Worm (Caenorhabditis elegans) whole organism, young adult: Measurements from ENCODE around the gene R01H2.2.
A peak's percentile ranks its signal among the peaks of the same experiment; 100 is the strongest.

Source experiments
- F10E7.11 ChIP-seq: sonication (generic microtip); optimal IDR thresholded peaks from 2 replicates; lab custom pipeline; 2017; ENCODE audit warnings: mild to moderate bottlenecking, missing genetic modification characterization, moderate library complexity, missing compliant biosample characterization
- ceh-40 ChIP-seq: fragments of 200-800 bp; sonication (Bioruptor generic); IDR thresholded peaks from 2 replicates; pipeline ENCODE4 v1.3.6; 2022; ENCODE audit warnings: missing genetic modification characterization, missing compliant biosample characterization
- fkh-3 ChIP-seq: sonication (generic microtip); optimal IDR thresholded peaks from 2 replicates; lab custom pipeline; 2016; ENCODE audit warnings: mild to moderate bottlenecking, missing genetic modification characterization, missing compliant biosample characterization
- unc-62 ChIP-seq: fragments of 150-350 bp; optimal IDR thresholded peaks from 2 replicates; lab custom pipeline; 2014; ENCODE audit warnings: missing biosample characterization, missing genetic modification reagents, missing genetic modification characterization

- TF ChIP-seq fkh-3 (tag; lab: Kevin White, UChicago) (no peak), F10E7.11 (peak; percentile 70), unc-62 (GFP tag; lab: Kevin White, UChicago) (no peak), ceh-40 (GFP tag; lab: Robert Waterston, UW) (no peak)
Measured at ce11 chrIII:7101814-7102477, 45.6 kb downstream of the R01H2.2 start.
